Fruit fly (Drosophila melanogaster): ENCODE measurements around the gene Polr3D.

The Polr3D gene

DNA sequence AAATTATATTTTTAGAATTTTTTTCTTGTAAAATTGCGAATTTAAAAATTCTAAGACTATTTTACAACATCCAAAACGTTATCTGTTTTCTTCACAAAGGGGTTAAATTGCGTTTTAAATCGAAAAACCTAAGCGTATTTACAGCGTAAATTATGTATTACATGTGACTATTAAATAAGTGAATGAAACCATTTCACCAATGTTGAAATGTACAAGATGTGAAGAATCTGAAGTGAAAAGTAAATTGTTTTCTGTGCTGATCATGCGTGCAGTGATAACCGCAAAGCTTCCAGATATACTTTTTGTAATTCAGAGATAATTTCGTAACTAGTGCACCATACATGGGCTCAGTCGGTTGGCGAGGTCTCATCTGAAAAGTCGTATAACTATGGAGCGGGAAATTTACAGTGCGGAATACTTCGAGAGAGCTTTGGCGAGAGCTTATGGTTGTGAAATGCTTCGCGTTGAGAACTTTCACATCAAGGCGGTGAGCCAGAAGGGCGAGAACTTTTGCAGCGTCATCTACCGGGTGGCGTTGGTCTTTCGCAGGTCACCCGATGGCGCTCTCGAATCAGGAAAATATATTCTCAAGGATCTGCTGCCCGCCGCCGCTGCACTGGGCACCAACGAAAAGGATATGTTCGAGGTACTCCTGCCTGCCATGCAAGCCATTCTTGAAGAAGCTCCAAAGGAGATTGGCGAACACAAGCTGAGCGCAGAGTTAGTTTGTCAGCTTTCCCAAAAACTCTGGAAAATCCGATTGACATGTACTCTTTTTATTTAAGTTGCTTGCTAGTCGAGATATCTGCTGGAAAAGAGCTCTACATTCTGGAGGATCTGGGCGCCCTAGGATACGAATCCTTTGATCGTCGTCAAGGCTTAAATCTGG, 4.9 kb upstream of the Polr3D start (continued):
- TF ChIP-seq CG6272 (GFP tag; IDR thresholded peaks at IDR 0.05), result no peak
- no peak for TF ChIP-seq Rx (GFP tag; IDR thresholded peaks at IDR 0.05)
- no peak for TF ChIP-seq ERR (GFP tag; optimal IDR thresholded peaks at IDR 0.05)
- TF ChIP-seq sna (GFP tag; IDR thresholded peaks at IDR 0.05; ENCODE audit: partially characterized antibody), result no peak
- TF ChIP-seq shn (GFP tag; optimal IDR thresholded peaks at IDR 0.05), result no peak
- peak; percentile 61 for TF ChIP-seq CG6765 (GFP tag; optimal IDR thresholded peaks at IDR 0.05)
- peak; percentile 18 for TF ChIP-seq bab2 (GFP tag; optimal IDR thresholded peaks at IDR 0.05)
- no peak for TF ChIP-seq gfzf (GFP tag; optimal IDR thresholded peaks at IDR 0.05)
- TF ChIP-seq CG18011 (GFP tag; optimal IDR thresholded peaks at IDR 0.05), result no peak
- TF ChIP-seq CG11560 (tag; IDR thresholded peaks at IDR 0.05), result no peak
- TF ChIP-seq CG14965 (GFP tag; optimal IDR thresholded peaks at IDR 0.05; ENCODE audit: borderline replicate concordance), result peak; percentile 97
- no peak for TF ChIP-seq CG32767 (GFP tag; IDR thresholded peaks at IDR 0.05)
- no peak for TF ChIP-seq emc (GFP tag; optimal IDR thresholded peaks at IDR 0.05)
- TF ChIP-seq ato (GFP tag; IDR thresholded peaks at IDR 0.05; ENCODE audit: partially characterized antibody), result 0 out of 2 replicates have a peak, but pooled peaks have one; percentile 33
- peak; percentile 45; the same call in 1 of the 3 replicates for TF ChIP-seq zfh1 (GFP tag; IDR thresholded peaks at IDR 0.05)
- no peak for TF ChIP-seq CG32772 (GFP tag; IDR thresholded peaks at IDR 0.05)
- peak; percentile 15; the same call in 1 of the 3 replicates for TF ChIP-seq HLH4C (GFP tag; IDR thresholded peaks at IDR 0.05; ENCODE audit: partially characterized antibody)
- no peak for TF ChIP-seq al (GFP tag; IDR thresholded peaks at IDR 0.05)
- no peak for TF ChIP-seq CG43689 (GFP tag; IDR thresholded peaks at IDR 0.05)
- no peak for TF ChIP-seq h (optimal IDR thresholded peaks at IDR 0.05)
- no peak for TF ChIP-seq cas (GFP tag; IDR thresholded peaks at IDR 0.05)
- peak; percentile 24 to 84 for TF ChIP-seq Pdp1 (GFP tag; optimal IDR thresholded peaks at IDR 0.05)
- peak; percentile 43 for TF ChIP-seq NK7.1 (GFP tag; optimal IDR thresholded peaks at IDR 0.05)
- no peak; the same call in 1 of the 2 replicates for TF ChIP-seq CG10366 (GFP tag; IDR thresholded peaks at IDR 0.05)
- no peak for TF ChIP-seq zen (tag; optimal IDR thresholded peaks at IDR 0.05)
- no peak for TF ChIP-seq disco-r (GFP tag; optimal IDR thresholded peaks at IDR 0.05)
- no peak for TF ChIP-seq CG30020 (tag; optimal IDR thresholded peaks at IDR 0.05)
- no peak for TF ChIP-seq CG4360 (GFP tag; IDR thresholded peaks at IDR 0.05)
- no peak for TF ChIP-seq CG17802 (tag; optimal IDR thresholded peaks at IDR 0.05)
- peak; percentile 15 for TF ChIP-seq CG17912 (GFP tag; optimal IDR thresholded peaks at IDR 0.05)
- peak; percentile 24; the same call in 1 of the 2 replicates for TF ChIP-seq Adf1 (GFP tag; IDR thresholded peaks at IDR 0.05)
- no peak for TF ChIP-seq en (GFP tag; optimal IDR thresholded peaks at IDR 0.05)
- TF ChIP-seq CG12236 (GFP tag; optimal IDR thresholded peaks at IDR 0.05), result no peak
- no peak for TF ChIP-seq CG9932 (GFP tag; IDR thresholded peaks at IDR 0.05)
- no peak for TF ChIP-seq Deaf1 (tag; optimal IDR thresholded peaks at IDR 0.05)
- no peak for TF ChIP-seq CG4424 (GFP tag; optimal IDR thresholded peaks at IDR 0.05)
- peak; percentile 53 for TF ChIP-seq CG9437 (GFP tag; optimal IDR thresholded peaks at IDR 0.05)
- peak; percentile 55 for TF ChIP-seq MTF-1 (GFP tag; optimal IDR thresholded peaks at IDR 0.05; ENCODE audit: borderline replicate concordance)
- peak; percentile 52 for TF ChIP-seq H2.0 (GFP tag; IDR thresholded peaks at IDR 0.05)
- peak; percentile 30 for TF ChIP-seq Fer3 (tag; optimal IDR thresholded peaks at IDR 0.05)
- TF ChIP-seq CG18599 (GFP tag; optimal IDR thresholded peaks at IDR 0.05), result peak; percentile 79
- TF ChIP-seq lilli (GFP tag; optimal IDR thresholded peaks at IDR 0.05), result no peak
- TF ChIP-seq MESR4 (GFP tag; optimal IDR thresholded peaks at IDR 0.05), result no peak
- TF ChIP-seq mirr (GFP tag; optimal IDR thresholded peaks at IDR 0.05), result peak; percentile 31
- no peak for TF ChIP-seq esg (GFP tag; conservative IDR thresholded peaks at IDR 0.05)
- no peak for TF ChIP-seq D (optimal IDR thresholded peaks at IDR 0.05)
- TF ChIP-seq D (GFP tag; optimal IDR thresholded peaks at IDR 0.05), result no peak
- TF ChIP-seq B-H2 (GFP tag; optimal IDR thresholded peaks at IDR 0.05), result peak; percentile 6
- no peak for TF ChIP-seq Nf-YC (tag; optimal IDR thresholded peaks at IDR 0.05)
- TF ChIP-seq jigr1 (GFP tag; IDR thresholded peaks at IDR 0.05), result no peak
